Fruit fly (Drosophila melanogaster): ENCODE measurements around the gene CG10431.

CG10431 gene

DNA sequence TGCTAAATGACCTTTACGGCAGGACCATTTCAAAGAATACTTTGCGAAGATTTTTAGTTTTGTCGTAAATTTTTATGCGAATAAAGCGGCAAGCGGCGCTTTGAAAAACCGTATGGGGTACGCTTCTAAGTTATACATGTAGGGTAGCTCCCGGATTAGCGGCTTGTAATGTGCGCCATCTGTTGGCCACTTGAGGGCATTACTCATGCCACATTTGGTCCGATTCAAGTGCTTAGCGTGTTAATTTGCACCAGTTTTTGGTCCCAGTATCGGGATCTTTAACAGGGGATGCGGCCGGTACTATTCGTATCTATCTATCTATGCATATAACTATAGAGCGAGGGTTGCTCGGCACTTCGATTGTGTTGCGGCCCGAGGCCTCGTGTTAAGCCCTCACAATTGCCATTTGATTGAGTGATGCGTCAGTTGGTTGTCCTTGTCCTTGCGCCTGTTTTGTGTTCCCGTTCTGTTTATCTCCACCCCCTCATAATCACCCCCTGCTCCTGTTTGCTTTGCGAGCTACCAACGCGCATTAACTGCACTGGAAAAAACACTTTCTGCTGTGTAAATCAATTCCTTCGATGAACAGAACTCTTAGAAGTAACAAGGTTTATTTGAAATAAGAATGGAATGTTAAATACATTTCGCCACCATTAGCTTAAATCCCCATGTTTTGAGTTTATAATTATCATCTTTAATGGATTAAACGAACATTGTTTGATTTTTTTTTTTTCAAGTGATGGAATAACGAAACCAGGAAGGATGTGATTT is 44.0 kb upstream of the CG10431 start:
- TF ChIP-seq CG5204 (GFP tag; optimal IDR thresholded peaks at IDR 0.05) (no peak), CG12768 (GFP tag; optimal IDR thresholded peaks at IDR 0.05) (no peak), CG33017 (tag; optimal IDR thresholded peaks at IDR 0.05) (no peak), CG1620 (GFP tag; optimal IDR thresholded peaks at IDR 0.05) (no peak), CG11617 (GFP tag; optimal IDR thresholded peaks at IDR 0.05) (no peak), bab1 (GFP tag; optimal IDR thresholded peaks at IDR 0.05) (no peak), toe (GFP tag; optimal IDR thresholded peaks at IDR 0.05) (no peak)

DNA sequence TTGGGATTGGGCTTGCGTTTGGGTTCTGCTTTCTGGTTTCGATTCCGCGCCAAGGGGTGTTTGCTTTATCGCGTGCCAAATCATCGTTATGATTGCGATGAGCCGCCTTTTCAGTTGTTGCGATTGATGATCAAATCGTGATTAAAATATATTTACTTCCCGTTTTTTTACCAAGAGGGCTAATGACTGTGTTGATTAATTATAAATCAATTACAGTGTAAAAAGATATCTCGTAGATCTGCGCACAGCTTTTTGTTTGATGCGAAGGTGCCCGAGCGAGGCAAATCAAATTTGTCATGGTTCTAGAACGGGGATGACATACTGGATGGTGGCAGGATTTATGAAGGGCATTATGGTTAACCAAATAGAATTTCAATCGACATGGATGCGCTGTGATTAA is 40.6 kb upstream of the CG10431 start:
- TF ChIP-seq pad (GFP tag; optimal IDR thresholded peaks at IDR 0.05) (no peak), Crg-1 (GFP tag; optimal IDR thresholded peaks at IDR 0.05) (no peak), CG5204 (GFP tag; optimal IDR thresholded peaks at IDR 0.05) (no peak), CG14711 (tag; optimal IDR thresholded peaks at IDR 0.05) (no peak), tj (GFP tag; optimal IDR thresholded peaks at IDR 0.05) (no peak), cic (GFP tag; optimal IDR thresholded peaks at IDR 0.05) (no peak), CG12768 (GFP tag; optimal IDR thresholded peaks at IDR 0.05) (no peak), ovo (GFP tag; optimal IDR thresholded peaks at IDR 0.05) (no peak), CG11617 (GFP tag; optimal IDR thresholded peaks at IDR 0.05) (no peak), toe (GFP tag; optimal IDR thresholded peaks at IDR 0.05) (no peak), CG1620 (GFP tag; optimal IDR thresholded peaks at IDR 0.05) (no peak), CG7101 (tag; optimal IDR thresholded peaks at IDR 0.05) (no peak), CG33017 (tag; optimal IDR thresholded peaks at IDR 0.05) (no peak), bab1 (GFP tag; optimal IDR thresholded peaks at IDR 0.05) (no peak), Hr96 (GFP tag; optimal IDR thresholded peaks at IDR 0.05) (no peak), kay (GFP tag; ENCODE audit: borderline replicate concordance) (no peak), CG7045 (GFP tag; optimal IDR thresholded peaks at IDR 0.05) (no peak), Clk (GFP tag; optimal IDR thresholded peaks at IDR 0.05) (no peak), cnc (optimal IDR thresholded peaks at IDR 0.05) (no peak)

DNA sequence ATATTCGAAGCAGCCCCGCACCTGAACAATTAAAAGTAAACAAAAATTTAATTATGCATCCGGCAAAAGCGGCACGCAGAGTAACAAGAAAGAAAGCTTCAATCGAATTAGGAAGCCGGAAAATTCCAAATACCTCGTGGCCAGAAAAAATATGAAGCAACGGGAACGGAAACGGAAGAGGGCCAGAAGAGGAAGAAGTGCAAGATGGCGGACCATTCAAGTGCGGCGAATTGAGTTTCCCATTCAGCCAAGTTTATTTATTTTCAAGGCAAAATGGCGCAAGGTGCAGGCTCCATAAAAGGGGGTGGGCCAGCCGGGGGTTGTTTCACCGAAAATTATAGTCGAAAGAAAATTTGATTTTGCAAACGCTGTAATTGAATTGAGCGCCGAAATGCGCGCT is 39.9 kb upstream of the CG10431 start:
- TF ChIP-seq CG5204 (GFP tag; optimal IDR thresholded peaks at IDR 0.05), result no peak
- TF ChIP-seq kay (GFP tag; ENCODE audit: borderline replicate concordance), result no peak
- no peak for TF ChIP-seq CG12768 (GFP tag; optimal IDR thresholded peaks at IDR 0.05)
- TF ChIP-seq tj (GFP tag; optimal IDR thresholded peaks at IDR 0.05), result no peak
- no peak for TF ChIP-seq Crg-1 (GFP tag; optimal IDR thresholded peaks at IDR 0.05)
- no peak for TF ChIP-seq CG14711 (tag; optimal IDR thresholded peaks at IDR 0.05)
- TF ChIP-seq CG33017 (tag; optimal IDR thresholded peaks at IDR 0.05), result no peak
- no peak for TF ChIP-seq Mnt (GFP tag; optimal IDR thresholded peaks at IDR 0.05)
- TF ChIP-seq cnc (optimal IDR thresholded peaks at IDR 0.05), result no peak
- no peak for TF ChIP-seq CG1620 (GFP tag; optimal IDR thresholded peaks at IDR 0.05)
- TF ChIP-seq CG7045 (GFP tag; optimal IDR thresholded peaks at IDR 0.05), result no peak
- TF ChIP-seq Clk (GFP tag; optimal IDR thresholded peaks at IDR 0.05), result no peak
- TF ChIP-seq Hr96 (GFP tag; optimal IDR thresholded peaks at IDR 0.05), result no peak
- no peak for TF ChIP-seq CG7101 (tag; optimal IDR thresholded peaks at IDR 0.05)
- no peak for TF ChIP-seq ovo (GFP tag; optimal IDR thresholded peaks at IDR 0.05)
- no peak for TF ChIP-seq bab1 (GFP tag; optimal IDR thresholded peaks at IDR 0.05)
- TF ChIP-seq CG11617 (GFP tag; optimal IDR thresholded peaks at IDR 0.05), result no peak
- TF ChIP-seq cic (GFP tag; optimal IDR thresholded peaks at IDR 0.05), result no peak
- TF ChIP-seq toe (GFP tag; optimal IDR thresholded peaks at IDR 0.05), result no peak

DNA sequence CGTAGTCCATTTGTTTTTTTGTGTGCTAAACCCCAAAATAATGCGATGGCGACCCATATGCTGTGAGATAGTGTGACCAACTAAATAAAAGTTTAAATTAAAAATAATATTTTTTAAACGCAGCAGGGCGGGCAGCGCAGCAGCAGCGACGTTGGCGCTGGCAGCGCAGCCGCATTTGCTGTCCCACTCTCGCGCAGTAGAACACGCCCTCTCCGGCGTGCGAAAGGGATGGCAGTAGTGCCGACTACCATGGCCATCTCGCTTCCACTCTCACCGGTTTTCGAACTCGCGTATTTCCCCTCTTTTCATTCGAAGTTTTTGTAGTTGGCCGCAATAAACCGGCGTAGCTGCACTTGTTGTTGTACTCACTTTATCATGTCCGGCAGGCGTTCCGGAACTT is 38.5 kb upstream of the CG10431 start:
- TF ChIP-seq pad (GFP tag; optimal IDR thresholded peaks at IDR 0.05) (peak; percentile 100), cic (GFP tag; optimal IDR thresholded peaks at IDR 0.05) (peak; percentile 2), ovo (GFP tag; optimal IDR thresholded peaks at IDR 0.05) (no peak), cnc (optimal IDR thresholded peaks at IDR 0.05) (no peak), bab1 (GFP tag; optimal IDR thresholded peaks at IDR 0.05) (no peak), kay (GFP tag; ENCODE audit: borderline replicate concordance) (no peak), Mnt (GFP tag; optimal IDR thresholded peaks at IDR 0.05) (no peak), Crg-1 (GFP tag; optimal IDR thresholded peaks at IDR 0.05) (no peak), Clk (GFP tag; optimal IDR thresholded peaks at IDR 0.05) (peak; percentile 39), CG5204 (GFP tag; optimal IDR thresholded peaks at IDR 0.05) (no peak), tj (GFP tag; optimal IDR thresholded peaks at IDR 0.05) (no peak), CG14711 (tag; optimal IDR thresholded peaks at IDR 0.05) (no peak), CG7101 (tag; optimal IDR thresholded peaks at IDR 0.05) (no peak)

DNA sequence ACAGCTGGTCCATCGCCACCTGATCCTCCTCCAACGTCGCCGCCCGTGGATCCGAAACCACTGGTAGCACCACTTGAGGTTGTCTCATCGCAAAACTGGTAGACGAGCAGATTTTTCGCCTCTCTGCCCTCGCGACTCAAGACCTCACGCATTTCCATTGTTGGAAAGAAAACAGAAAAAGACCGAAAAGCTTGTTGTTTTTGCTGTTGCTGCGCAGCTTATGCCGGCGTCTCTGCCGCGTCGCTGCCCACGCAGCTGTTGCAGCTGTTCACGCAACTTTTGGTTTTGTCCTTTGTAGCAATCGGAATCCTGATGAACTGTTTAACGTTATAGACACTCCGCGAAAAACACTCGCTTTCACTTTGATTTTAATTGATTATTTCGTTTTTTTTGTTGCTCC is 31.2 kb upstream of the CG10431 start:
- TF ChIP-seq tj (GFP tag; optimal IDR thresholded peaks at IDR 0.05), result no peak
- TF ChIP-seq CG1620 (GFP tag; optimal IDR thresholded peaks at IDR 0.05), result no peak
- no peak for TF ChIP-seq toe (GFP tag; optimal IDR thresholded peaks at IDR 0.05)
- peak in 1 of 2 experiments; percentile 22 for TF ChIP-seq cnc (optimal IDR thresholded peaks at IDR 0.05)

DNA sequence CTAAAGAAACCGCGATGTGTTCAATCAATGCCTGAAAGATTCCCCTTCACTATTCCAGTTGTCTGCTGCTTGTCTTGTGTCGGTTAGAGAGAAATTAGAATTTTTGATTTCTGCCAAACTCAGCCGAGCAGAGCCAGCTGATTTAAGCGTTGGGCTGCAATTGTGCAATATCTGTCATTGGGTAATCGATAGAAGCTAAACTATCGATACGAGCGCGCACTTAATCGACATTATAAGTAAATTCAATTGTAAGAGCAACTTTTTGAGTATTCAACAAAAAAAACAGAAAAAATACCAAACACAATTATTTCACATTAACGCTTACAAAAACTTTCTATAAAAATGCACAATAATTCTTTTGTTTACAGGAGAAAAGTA is 30.7 kb upstream of the CG10431 start, which contains the start of gene ssp3:
Gene ssp3, minus strand, starts transcription at position 164 of the 378 bp plus-strand sequence.
- TF ChIP-seq pad (GFP tag; optimal IDR thresholded peaks at IDR 0.05) (no peak), Clk (GFP tag; optimal IDR thresholded peaks at IDR 0.05) (no peak), CG7045 (GFP tag; optimal IDR thresholded peaks at IDR 0.05) (no peak), bab1 (GFP tag; optimal IDR thresholded peaks at IDR 0.05) (no peak), toe (GFP tag; optimal IDR thresholded peaks at IDR 0.05) (no peak), CG1620 (GFP tag; optimal IDR thresholded peaks at IDR 0.05) (no peak), Mnt (GFP tag; optimal IDR thresholded peaks at IDR 0.05) (no peak), ovo (GFP tag; optimal IDR thresholded peaks at IDR 0.05) (no peak), CG5204 (GFP tag; optimal IDR thresholded peaks at IDR 0.05) (no peak), kay (GFP tag; ENCODE audit: borderline replicate concordance) (no peak), Crg-1 (GFP tag; optimal IDR thresholded peaks at IDR 0.05) (no peak), cic (GFP tag; optimal IDR thresholded peaks at IDR 0.05) (no peak), cnc (optimal IDR thresholded peaks at IDR 0.05) (no peak)

Measured in whole organism, adult.